Worm (Caenorhabditis elegans) whole organism, L2 larva: ENCODE measurements around the gene acer-1.

Source experiments
- C34F6.9 ChIP-seq: fragments of 150-350 bp; optimal IDR thresholded peaks from 2 replicates; lab custom pipeline; 2014; ENCODE audit warnings: missing biosample characterization, missing genetic modification characterization
- F13H6.1 ChIP-seq: sonication (generic microtip); optimal IDR thresholded peaks from 2 replicates; lab custom pipeline; 2016; ENCODE audit warnings: missing genetic modification characterization, missing compliant biosample characterization
- Y55F3AM.14 ChIP-seq: fragments of 200-800 bp; sonication (Bioruptor generic); optimal IDR thresholded peaks from 2 replicates; lab custom pipeline; 2018; ENCODE audit warnings: mild to moderate bottlenecking, missing genetic modification characterization, missing compliant biosample characterization
- ZK546.5 ChIP-seq: sonication (generic microtip); optimal IDR thresholded peaks from 2 replicates; lab custom pipeline; 2017; ENCODE audit warnings: missing biosample characterization, missing genetic modification characterization
- alr-1 ChIP-seq: fragments of 150-350 bp; optimal IDR thresholded peaks from 2 replicates; lab custom pipeline; 2014; ENCODE audit warnings: missing biosample characterization, missing genetic modification characterization
- aly-2 ChIP-seq: fragments of 150-350 bp; optimal IDR thresholded peaks from 2 replicates; lab custom pipeline; 2014; ENCODE audit warnings: missing biosample characterization, missing genetic modification characterization
- ceh-82 ChIP-seq: fragments of 150-350 bp; optimal IDR thresholded peaks from 2 replicates; lab custom pipeline; 2014; ENCODE audit warnings: missing biosample characterization, missing genetic modification characterization
- crh-2 ChIP-seq: sonication (generic microtip); optimal IDR thresholded peaks from 2 replicates; lab custom pipeline; 2017; ENCODE audit warnings: missing biosample characterization, missing genetic modification characterization
- dmd-4 ChIP-seq: sonication (generic microtip); optimal IDR thresholded peaks from 2 replicates; lab custom pipeline; 2017; ENCODE audit warnings: missing biosample characterization, missing genetic modification characterization
- egl-27 ChIP-seq: sonication (generic microtip); optimal IDR thresholded peaks from 3 replicates; lab custom pipeline; 2017; ENCODE audit warnings: missing biosample characterization, missing genetic modification reagents, missing genetic modification characterization
- elt-3 ChIP-seq: sonication (generic microtip); optimal IDR thresholded peaks from 2 replicates; lab custom pipeline; 2017; ENCODE audit warnings: missing biosample characterization, missing genetic modification characterization
- lin-11 ChIP-seq: fragments of 150-350 bp; sonication (generic microtip); optimal IDR thresholded peaks from 2 replicates; lab custom pipeline; 2014; ENCODE audit warnings: missing biosample characterization, missing genetic modification characterization, inconsistent platforms, mixed read lengths
- lin-13 ChIP-seq: fragments of 150-350 bp; optimal IDR thresholded peaks from 2 replicates; lab custom pipeline; 2014; ENCODE audit warnings: missing biosample characterization, missing genetic modification reagents, missing genetic modification characterization
- lin-39 ChIP-seq: fragments of 150-350 bp; optimal IDR thresholded peaks from 2 replicates; lab custom pipeline; 2014; ENCODE audit warnings: missing biosample characterization, missing genetic modification reagents, missing genetic modification characterization
- lsy-2 ChIP-seq, 2 experiments: fragments of 150-350 bp in 1 of 2; sonication (generic microtip) in 1 of 2; optimal IDR thresholded peaks; 2 replicates each; lab custom pipeline; 2014 to 2017; ENCODE audit warnings: missing biosample characterization in 2 of 2, missing genetic modification characterization in 2 of 2
- mbf-1 ChIP-seq: sonication (generic microtip); optimal IDR thresholded peaks from 2 replicates; lab custom pipeline; 2017; ENCODE audit warnings: missing biosample characterization, missing genetic modification characterization
- mdl-1 ChIP-seq, 2 experiments: fragments of 150-350 bp in 1 of 2; sonication (generic microtip) in 1 of 2; optimal IDR thresholded peaks; 2 replicates each; lab custom pipeline; 2017; ENCODE audit warnings: missing biosample characterization in 2 of 2, missing genetic modification characterization in 2 of 2
- nhr-10 ChIP-seq: sonication (generic microtip); optimal IDR thresholded peaks from 2 replicates; lab custom pipeline; 2017; ENCODE audit warnings: missing biosample characterization, missing genetic modification characterization
- nhr-12 ChIP-seq: fragments of 150-350 bp; optimal IDR thresholded peaks from 2 replicates; lab custom pipeline; 2014; ENCODE audit warnings: missing biosample characterization, missing genetic modification characterization
- nhr-129 ChIP-seq: fragments of 150-350 bp; optimal IDR thresholded peaks from 2 replicates; lab custom pipeline; 2014; ENCODE audit warnings: missing biosample characterization, missing genetic modification characterization
- nhr-23 ChIP-seq: fragments of 150-350 bp; optimal IDR thresholded peaks from 2 replicates; lab custom pipeline; 2014; ENCODE audit warnings: missing biosample characterization, missing genetic modification reagents, missing genetic modification characterization
- nhr-25 ChIP-seq: fragments of 150-350 bp; sonication (generic microtip); optimal IDR thresholded peaks from 3 replicates; lab custom pipeline; 2014; ENCODE audit warnings: missing biosample characterization, missing genetic modification characterization
- nhr-77 ChIP-seq: fragments of 150-350 bp; optimal IDR thresholded peaks from 2 replicates; lab custom pipeline; 2014; ENCODE audit warnings: missing biosample characterization, missing genetic modification characterization
- peb-1 ChIP-seq: fragments of 150-350 bp; optimal IDR thresholded peaks from 2 replicates; lab custom pipeline; 2014; ENCODE audit warnings: missing biosample characterization, missing genetic modification characterization
- sem-4 ChIP-seq: fragments of 150-350 bp; optimal IDR thresholded peaks from 2 replicates; lab custom pipeline; 2014; ENCODE audit warnings: missing biosample characterization, missing genetic modification reagents, missing genetic modification characterization
- sma-9 ChIP-seq, 2 experiments: fragments of 150-350 bp in 1 of 2; sonication (generic microtip) in 1 of 2; optimal IDR thresholded peaks; 2 replicates each; lab custom pipeline; 2014 to 2016; ENCODE audit warnings: missing genetic modification characterization in 2 of 2, mild to moderate bottlenecking in 1 of 2, missing biosample characterization in 1 of 2, missing compliant biosample characterization in 1 of 2, missing genetic modification reagents in 1 of 2, moderate library complexity in 1 of 2
- snpc-4 ChIP-seq: fragments of 150-350 bp; optimal IDR thresholded peaks from 2 replicates; lab custom pipeline; 2014; ENCODE audit warnings: missing biosample characterization, missing genetic modification characterization
- unc-55 ChIP-seq: fragments of 150-350 bp; sonication (generic microtip); optimal IDR thresholded peaks from 3 replicates; lab custom pipeline; 2014; ENCODE audit warnings: missing biosample characterization, missing genetic modification reagents, missing genetic modification characterization

The acer-1 gene

ce11 chrII:6841102-6841501 is 49.1 kb downstream of the acer-1 start (continued):
- TF ChIP-seq Y55F3AM.14 (GFP tag; lab: Kevin White, UChicago) (no peak), snpc-4 (no peak), aly-2 (tag; lab: Kevin White, UChicago) (no peak), mdl-1 (tag; optimal IDR thresholded peaks at IDR 0.05; lab: Kevin White, UChicago) (no peak), ZK546.5 (tag; lab: Kevin White, UChicago) (no peak), peb-1 (tag; lab: Kevin White, UChicago) (no peak), ceh-82 (tag; lab: Kevin White, UChicago) (no peak), sma-9 (GFP tag; optimal IDR thresholded peaks at IDR 0.05; lab: Kevin White, UChicago) (peak; percentile 75), sma-9 (tag; optimal IDR thresholded peaks at IDR 0.05; lab: Kevin White, UChicago) (no peak), nhr-12 (no peak), lin-13 (GFP tag; lab: Kevin White, UChicago) (peak; percentile 13), nhr-77 (tag; lab: Kevin White, UChicago) (no peak), mbf-1 (tag; lab: Kevin White, UChicago) (no peak), nhr-10 (tag; lab: Kevin White, UChicago) (no peak), sem-4 (peak; percentile 45), alr-1 (no peak), crh-2 (tag; lab: Kevin White, UChicago) (peak; percentile 13), dmd-4 (tag; lab: Kevin White, UChicago) (no peak)

- TF ChIP-seq ZK546.5 (tag; lab: Kevin White, UChicago) (no peak), lin-11 (no peak)
Observed at ce11 chrII:6840663-6841062, 49.5 kb downstream of the acer-1 start.

ce11 chrII:6838977-6839376 is 51.2 kb downstream of the acer-1 start:
- TF ChIP-seq lsy-2 (tag; optimal IDR thresholded peaks at IDR 0.05; lab: Kevin White, UChicago) (peak in 1 of 2 experiments; percentile 57), sem-4 (peak; percentile 37), nhr-129 (tag; lab: Kevin White, UChicago) (peak; percentile 92), F13H6.1 (tag; lab: Kevin White, UChicago) (peak; percentile 76), lin-11 (no peak), nhr-25 (tag; lab: Kevin White, UChicago) (peak; percentile 35), egl-27 (tag; lab: Kevin White, UChicago) (peak; percentile 76), unc-55 (GFP tag; lab: Kevin White, UChicago) (peak; percentile 21), nhr-23 (tag; lab: Kevin White, UChicago) (no peak), mdl-1 (tag; optimal IDR thresholded peaks at IDR 0.05; lab: Kevin White, UChicago) (peak in 1 of 2 experiments; percentile 43), dmd-4 (tag; lab: Kevin White, UChicago) (no peak), lin-39 (tag; lab: Kevin White, UChicago) (no peak), elt-3 (tag; lab: Kevin White, UChicago) (no peak), ceh-82 (tag; lab: Kevin White, UChicago) (no peak), C34F6.9 (tag; lab: Kevin White, UChicago) (peak; percentile 56), crh-2 (tag; lab: Kevin White, UChicago) (peak; percentile 66), sma-9 (GFP tag; optimal IDR thresholded peaks at IDR 0.05; lab: Kevin White, UChicago) (peak; percentile 80), sma-9 (tag; optimal IDR thresholded peaks at IDR 0.05; lab: Kevin White, UChicago) (no peak)
